Fruit fly (Drosophila melanogaster) whole organism, embryonic: ENCODE data around the gene CG17029.
A peak's percentile ranks its signal among the peaks of the same experiment; 100 is the strongest.

Experiments used
- ATbp ChIP-seq: fragments of 200-800 bp; sonication (Bioruptor generic); optimal IDR thresholded peaks from 2 replicates; lab custom pipeline; 2017; ENCODE audit warnings: missing biosample characterization, mild to moderate bottlenecking, missing genetic modification characterization, missing genetic modification reagents
- BtbVII ChIP-seq: fragments of 200-800 bp; sonication (Bioruptor generic); optimal IDR thresholded peaks from 3 replicates; lab custom pipeline; 2017; ENCODE audit warnings: missing biosample characterization, mild to moderate bottlenecking, missing genetic modification characterization
- CG10274 ChIP-seq: fragments of 200-800 bp; sonication (Bioruptor generic); optimal IDR thresholded peaks from 3 replicates; lab custom pipeline; 2017; ENCODE audit warnings: missing biosample characterization, mild to moderate bottlenecking, missing genetic modification characterization
- CG12155 ChIP-seq: fragments of 200-800 bp; sonication (Bioruptor generic); optimal IDR thresholded peaks from 3 replicates; lab custom pipeline; 2016; ENCODE audit warnings: missing biosample characterization, missing genetic modification characterization
- CG13775 ChIP-seq: fragments of 200-800 bp; sonication (Bioruptor generic); optimal IDR thresholded peaks from 3 replicates; lab custom pipeline; 2017; ENCODE audit warnings: missing biosample characterization, mild to moderate bottlenecking, missing genetic modification characterization
- CG14667 ChIP-seq: fragments of 200-800 bp; sonication (Bioruptor generic); IDR thresholded peaks from 2 replicates; pipeline ENCODE4 v1.3.6; 2022; ENCODE audit warnings: missing biosample characterization, missing genetic modification characterization
- CG15601 ChIP-seq: fragments of 200-800 bp; sonication (Bioruptor generic); optimal IDR thresholded peaks from 3 replicates; lab custom pipeline; 2019; ENCODE audit warnings: missing biosample characterization, mild to moderate bottlenecking, missing genetic modification characterization, moderate library complexity
- CG16815 ChIP-seq: fragments of 200-800 bp; sonication (Bioruptor generic); optimal IDR thresholded peaks from 3 replicates; lab custom pipeline; 2017; ENCODE audit warnings: missing biosample characterization, mild to moderate bottlenecking, missing genetic modification characterization
- CG17802 ChIP-seq: fragments of 200-800 bp; sonication (Bioruptor generic); optimal IDR thresholded peaks from 2 replicates; lab custom pipeline; 2018; ENCODE audit warnings: missing biosample characterization, mild to moderate bottlenecking, missing genetic modification characterization, moderate library complexity
- CG32532 ChIP-seq: fragments of 200-800 bp; sonication (Bioruptor generic); IDR thresholded peaks from 2 replicates; pipeline ENCODE4 v1.3.6; 2022; ENCODE audit warnings: missing biosample characterization, missing genetic modification characterization
- CG32767 ChIP-seq: fragments of 200-800 bp; sonication (Bioruptor generic); IDR thresholded peaks from 2 replicates; pipeline ENCODE4 v1.3.6; 2022; ENCODE audit warnings: missing biosample characterization, missing genetic modification characterization
- CG4282 ChIP-seq: fragments of 200-800 bp; sonication (Bioruptor generic); optimal IDR thresholded peaks from 2 replicates; lab custom pipeline; 2016; ENCODE audit warnings: missing biosample characterization, missing genetic modification characterization
- CG6654 ChIP-seq: fragments of 200-800 bp; sonication (Bioruptor generic); optimal IDR thresholded peaks from 2 replicates; lab custom pipeline; 2017; ENCODE audit warnings: missing biosample characterization, mild to moderate bottlenecking, missing genetic modification characterization
- CG7556 ChIP-seq: fragments of 200-800 bp; sonication (Bioruptor generic); optimal IDR thresholded peaks from 2 replicates; lab custom pipeline; 2017; ENCODE audit warnings: missing biosample characterization, mild to moderate bottlenecking, missing genetic modification characterization
- CG8359 ChIP-seq: fragments of 200-800 bp; sonication (Bioruptor generic); optimal IDR thresholded peaks from 2 replicates; lab custom pipeline; 2017; ENCODE audit warnings: missing biosample characterization, mild to moderate bottlenecking, missing genetic modification characterization, borderline replicate concordance
- CG8478 ChIP-seq: fragments of >200 bp; optimal IDR thresholded peaks from 2 replicates; lab custom pipeline; 2018
- CkIIα-i1 ChIP-seq: fragments of 200-800 bp; sonication (Bioruptor generic); IDR thresholded peaks from 2 replicates; pipeline ENCODE4 v1.3.6; 2022; ENCODE audit warnings: missing biosample characterization, missing genetic modification characterization
- CrebB ChIP-seq: fragments of 200-800 bp; sonication (Bioruptor generic); optimal IDR thresholded peaks from 3 replicates; lab custom pipeline; 2018; ENCODE audit warnings: missing biosample characterization, mild to moderate bottlenecking, missing genetic modification characterization
- Dll ChIP-seq: fragments of 200-800 bp; sonication (Bioruptor generic); IDR thresholded peaks from 4 replicates; pipeline ENCODE4 v1.3.6; 2022; ENCODE audit warnings: missing biosample characterization, missing genetic modification characterization; ENCODE audit not compliant: partially characterized antibody
- Eip74EF ChIP-seq, 2 experiments: fragments of 200-800 bp in 1 of 2; fragments of >200 bp in 1 of 2; sonication (Bioruptor generic) in 1 of 2; optimal IDR thresholded peaks; 2 replicates each; lab custom pipeline; 2017 to 2019; ENCODE audit warnings: missing biosample characterization in 2 of 2, missing genetic modification characterization in 2 of 2, mild to moderate bottlenecking in 1 of 2, moderate library complexity in 1 of 2
- Fer1 ChIP-seq: fragments of 200-800 bp; sonication (Bioruptor generic); optimal IDR thresholded peaks from 2 replicates; lab custom pipeline; 2017; ENCODE audit warnings: missing biosample characterization, mild to moderate bottlenecking, missing genetic modification characterization
- H15 ChIP-seq: fragments of 200-800 bp; sonication (Bioruptor generic); IDR thresholded peaks from 3 replicates; pipeline ENCODE4 v1.3.6; 2022; ENCODE audit warnings: missing biosample characterization, missing genetic modification characterization
- HLH54F ChIP-seq: fragments of 200-800 bp; sonication (Bioruptor generic); optimal IDR thresholded peaks from 3 replicates; lab custom pipeline; 2016; ENCODE audit warnings: missing biosample characterization, missing genetic modification characterization
- MESR4 ChIP-seq: fragments of 200-800 bp; sonication (Bioruptor generic); optimal IDR thresholded peaks from 2 replicates; lab custom pipeline; 2018; ENCODE audit warnings: missing biosample characterization, mild to moderate bottlenecking, missing genetic modification characterization, moderate library complexity
- MTF-1 ChIP-seq: fragments of 200-800 bp; sonication (Bioruptor generic); optimal IDR thresholded peaks from 2 replicates; lab custom pipeline; 2018; ENCODE audit warnings: missing biosample characterization, mild to moderate bottlenecking, missing genetic modification characterization, borderline replicate concordance
- Max ChIP-seq: fragments of 200-800 bp; sonication (Bioruptor generic); optimal IDR thresholded peaks from 2 replicates; lab custom pipeline; 2016; ENCODE audit warnings: missing biosample characterization, mild to moderate bottlenecking, missing genetic modification characterization
- NC2β ChIP-seq: fragments of 200-800 bp; sonication (Bioruptor generic); optimal IDR thresholded peaks from 2 replicates; lab custom pipeline; 2016; ENCODE audit warnings: missing biosample characterization, missing genetic modification characterization
- Sin3A ChIP-seq: fragments of >200 bp; optimal IDR thresholded peaks from 2 replicates; lab custom pipeline; 2018
- Usf ChIP-seq: fragments of 200-800 bp; sonication (Bioruptor generic); optimal IDR thresholded peaks from 2 replicates; lab custom pipeline; 2017; ENCODE audit warnings: missing genotype, missing biosample characterization, missing genetic modification characterization
- Xbp1 ChIP-seq: fragments of 200-800 bp; sonication (Bioruptor generic); optimal IDR thresholded peaks from 3 replicates; lab custom pipeline; 2016; ENCODE audit warnings: missing biosample characterization, mild to moderate bottlenecking, missing genetic modification characterization
- aop ChIP-seq: fragments of 200-800 bp; sonication (Bioruptor generic); IDR thresholded peaks from 2 replicates; pipeline ENCODE4 v1.3.6; 2022; ENCODE audit warnings: missing biosample characterization, missing genetic modification characterization
- bigmax ChIP-seq: fragments of 200-800 bp; sonication (Bioruptor generic); optimal IDR thresholded peaks from 2 replicates; lab custom pipeline; 2018; ENCODE audit warnings: missing biosample characterization, mild to moderate bottlenecking, missing genetic modification characterization
- chif ChIP-seq, 2 experiments: fragments of 200-800 bp; sonication (Bioruptor generic); optimal IDR thresholded peaks; 3 replicates each; lab custom pipeline; 2016; ENCODE audit warnings: missing biosample characterization in 2 of 2, missing genetic modification characterization in 2 of 2
- chn ChIP-seq: fragments of 200-800 bp; sonication (Bioruptor generic); optimal IDR thresholded peaks from 2 replicates; lab custom pipeline; 2016; ENCODE audit warnings: missing biosample characterization, missing genetic modification characterization
- corto ChIP-seq: fragments of 200-800 bp; sonication (Bioruptor generic); optimal IDR thresholded peaks from 2 replicates; lab custom pipeline; 2016; ENCODE audit warnings: missing biosample characterization, mild to moderate bottlenecking, missing genetic modification characterization, moderate library complexity
- croc ChIP-seq: fragments of 200-800 bp; sonication (Bioruptor generic); conservative IDR thresholded peaks from 3 replicates; pipeline ENCODE4 v1.3.6; 2022; ENCODE audit warnings: missing biosample characterization, missing genetic modification characterization
- dati ChIP-seq: fragments of 200-800 bp; sonication (Bioruptor generic); IDR thresholded peaks from 2 replicates; pipeline ENCODE4 v1.3.6; 2022; ENCODE audit warnings: missing biosample characterization, missing genetic modification characterization
- en ChIP-seq: fragments of 200-800 bp; sonication (Bioruptor generic); optimal IDR thresholded peaks from 2 replicates; lab custom pipeline; 2016; ENCODE audit warnings: missing biosample characterization, missing genetic modification characterization
- eyg ChIP-seq: fragments of 200-800 bp; sonication (Bioruptor generic); optimal IDR thresholded peaks from 3 replicates; lab custom pipeline; 2016; ENCODE audit warnings: missing biosample characterization, missing genetic modification characterization
- gcm ChIP-seq: fragments of 200-800 bp; sonication (Bioruptor generic); optimal IDR thresholded peaks from 2 replicates; lab custom pipeline; 2019; ENCODE audit warnings: missing biosample characterization, mild to moderate bottlenecking, missing genetic modification characterization, moderate library complexity
- gsb ChIP-seq: fragments of 200-800 bp; sonication (Bioruptor generic); IDR thresholded peaks from 2 replicates; pipeline ENCODE4 v1.3.6; 2022; ENCODE audit warnings: missing biosample characterization, missing genetic modification characterization
- inv ChIP-seq: fragments of 200-800 bp; sonication (Bioruptor generic); IDR thresholded peaks from 2 replicates; pipeline ENCODE4 v1.3.6; 2022; ENCODE audit warnings: missing biosample characterization, missing genetic modification characterization; ENCODE audit not compliant: partially characterized antibody
- jigr1 ChIP-seq: fragments of 200-800 bp; sonication (Bioruptor generic); IDR thresholded peaks from 3 replicates; pipeline ENCODE4 v1.3.6; 2022; ENCODE audit warnings: missing biosample characterization, missing genetic modification characterization
- lbe ChIP-seq: fragments of 200-800 bp; sonication (Bioruptor generic); optimal IDR thresholded peaks from 2 replicates; lab custom pipeline; 2016; ENCODE audit warnings: missing biosample characterization, mild to moderate bottlenecking, missing genetic modification characterization
- nau ChIP-seq: fragments of 200-800 bp; sonication (Bioruptor generic); optimal IDR thresholded peaks from 3 replicates; lab custom pipeline; 2017; ENCODE audit warnings: missing biosample characterization, mild to moderate bottlenecking, missing genetic modification characterization, missing genetic modification reagents
- org-1 ChIP-seq: fragments of 200-800 bp; sonication (Bioruptor generic); optimal IDR thresholded peaks from 2 replicates; lab custom pipeline; 2017; ENCODE audit warnings: missing biosample characterization, missing genetic modification characterization
- ro ChIP-seq: fragments of 200-800 bp; sonication (Bioruptor generic); IDR thresholded peaks from 2 replicates; pipeline ENCODE4 v1.3.6; 2022; ENCODE audit warnings: missing biosample characterization, missing genetic modification characterization
- scrt ChIP-seq: fragments of 200-800 bp; sonication (Bioruptor generic); optimal IDR thresholded peaks from 2 replicates; lab custom pipeline; 2018; ENCODE audit warnings: missing biosample characterization, mild to moderate bottlenecking, missing genetic modification characterization, moderate library complexity
- seq ChIP-seq: fragments of 200-800 bp; sonication (Bioruptor generic); IDR thresholded peaks from 2 replicates; pipeline ENCODE4 v1.3.6; 2022; ENCODE audit warnings: missing biosample characterization, missing genetic modification characterization
- twi ChIP-seq: fragments of 200-800 bp; optimal IDR thresholded peaks from 2 replicates; lab custom pipeline; 2019; ENCODE audit warnings: missing biosample characterization, mild to moderate bottlenecking, missing genetic modification characterization, moderate library complexity

Gene CG17029

dm6 chr3L:15967588-15968500 is 8.8 kb upstream of the CG17029 start, which contains the start of the genes Brr2 and CG10516 (continued):
- TF ChIP-seq Usf (GFP tag; lab: Kevin White, UChicago), result no peak
- TF ChIP-seq CG32532 (GFP tag; lab: Robert Waterston, UW), result no peak
- TF ChIP-seq chn (GFP tag; lab: Kevin White, UChicago), result peak; percentile 27
- TF ChIP-seq Dll, result peak; percentile 51; the same call in 2 of the 4 replicates
- no peak for TF ChIP-seq CkIIα-i1 (GFP tag; lab: Robert Waterston, UW)
- TF ChIP-seq CG10274 (GFP tag; lab: Kevin White, UChicago), result no peak
- no peak for TF ChIP-seq Eip74EF (GFP tag; optimal IDR thresholded peaks at IDR 0.05; lab: Kevin White, UChicago)
- no peak for TF ChIP-seq seq (GFP tag; lab: Robert Waterston, UW)
- no peak for TF ChIP-seq CG13775
- TF ChIP-seq corto (GFP tag; lab: Kevin White, UChicago), result no peak
- no peak for TF ChIP-seq scrt (GFP tag; lab: Kevin White, UChicago)
- peak; percentile 68 for TF ChIP-seq Max (GFP tag; lab: Kevin White, UChicago)
- TF ChIP-seq CG6654 (GFP tag; lab: Kevin White, UChicago), result no peak
- TF ChIP-seq NC2β (GFP tag; lab: Kevin White, UChicago), result no peak
- TF ChIP-seq Xbp1 (GFP tag; lab: Kevin White, UChicago), result peak; percentile 43
- TF ChIP-seq ro (GFP tag; lab: Robert Waterston, UW), result no peak
- no peak for TF ChIP-seq CG7556 (GFP tag; lab: Kevin White, UChicago)
- TF ChIP-seq gsb (GFP tag; lab: Robert Waterston, UW), result no peak
- TF ChIP-seq CG4282 (GFP tag; lab: Kevin White, UChicago), result no peak
- TF ChIP-seq aop (GFP tag; lab: Robert Waterston, UW), result no peak
- TF ChIP-seq chif (GFP tag; optimal IDR thresholded peaks at IDR 0.05; lab: Kevin White, UChicago), result no peak
- TF ChIP-seq croc, result no peak
- no peak for TF ChIP-seq CG17802 (tag; lab: Kevin White, UChicago)
- no peak for TF ChIP-seq CG14667 (GFP tag; lab: Robert Waterston, UW)
- TF ChIP-seq CG8359, result no peak
- TF ChIP-seq CG16815 (GFP tag; lab: Kevin White, UChicago), result no peak
- TF ChIP-seq nau (GFP tag; lab: Kevin White, UChicago), result no peak
- no peak for TF ChIP-seq org-1 (GFP tag; lab: Kevin White, UChicago)
- TF ChIP-seq gcm, result no peak
- TF ChIP-seq Fer1, result no peak
- no peak for TF ChIP-seq dati
- no peak for TF ChIP-seq CG8478 (lab: Kevin White, UChicago)
- no peak for TF ChIP-seq H15
- TF ChIP-seq CG15601 (tag; lab: Kevin White, UChicago), result no peak
- TF ChIP-seq bigmax (GFP tag; lab: Kevin White, UChicago), result no peak
- TF ChIP-seq CrebB, result no peak
- TF ChIP-seq BtbVII (GFP tag; lab: Kevin White, UChicago), result no peak
- peak; percentile 41 for TF ChIP-seq eyg (GFP tag; lab: Kevin White, UChicago)
- no peak for TF ChIP-seq lbe (GFP tag; lab: Kevin White, UChicago)
- TF ChIP-seq en (GFP tag; lab: Kevin White, UChicago), result no peak
- TF ChIP-seq MESR4 (GFP tag; lab: Kevin White, UChicago), result peak; percentile 38
- TF ChIP-seq ATbp (GFP tag; lab: Kevin White, UChicago), result no peak
- no peak for TF ChIP-seq CG12155 (GFP tag; lab: Kevin White, UChicago)
- TF ChIP-seq HLH54F, result peak; percentile 37
- TF ChIP-seq MTF-1 (GFP tag; lab: Kevin White, UChicago), result no peak
- TF ChIP-seq Sin3A (lab: Kevin White, UChicago), result peak; percentile 99
- peak; percentile 19 for TF ChIP-seq twi (tag; lab: Kevin White, UChicago)
- no peak for TF ChIP-seq inv (GFP tag; lab: Robert Waterston, UW)
- no peak for TF ChIP-seq jigr1
- TF ChIP-seq CG32767 (GFP tag; lab: Robert Waterston, UW), result no peak
